Worm (Caenorhabditis elegans): ENCODE data around the gene Y82E9BR.17.

Gene Y82E9BR.17

ce11 chrIII:1401497-1401990 lies 54.0 kb downstream of the Y82E9BR.17 start, which contains the start of gene pals-19 (continued):
- no peak for TF ChIP-seq tag-97 (GFP tag; IDR thresholded peaks at IDR 0.05)
- no peak for TF ChIP-seq skn-1 (tag; optimal IDR thresholded peaks at IDR 0.05)
- no peak for TF ChIP-seq F26F4.8 (GFP tag; conservative IDR thresholded peaks at IDR 0.05)
- no peak for TF ChIP-seq arid-1 (GFP tag; conservative IDR thresholded peaks at IDR 0.05)
- no peak for TF ChIP-seq set-16 (GFP tag; IDR thresholded peaks at IDR 0.05)
- no peak for TF ChIP-seq lin-15B (tag; optimal IDR thresholded peaks at IDR 0.05)
- TF ChIP-seq hlh-30 (tag; optimal IDR thresholded peaks at IDR 0.05; ENCODE audit: insufficient read depth) = peak; percentile 14
- no peak for TF ChIP-seq ZK546.5 (tag; optimal IDR thresholded peaks at IDR 0.05)
- no peak for TF ChIP-seq D1046.2 (GFP tag; IDR thresholded peaks at IDR 0.05)
- peak; percentile 47; the same call in 1 of the 2 replicates for TF ChIP-seq dmd-6 (GFP tag; IDR thresholded peaks at IDR 0.05)
- TF ChIP-seq egl-27 (tag; optimal IDR thresholded peaks at IDR 0.05) = no peak
- no peak for TF ChIP-seq jun-1 (tag; optimal IDR thresholded peaks at IDR 0.05)
- no peak for TF ChIP-seq lin-39 (tag; optimal IDR thresholded peaks at IDR 0.05)
- TF ChIP-seq mdl-1 (tag; optimal IDR thresholded peaks at IDR 0.05) = peak in 1 of 2 experiments; percentile 34
- no peak for TF ChIP-seq dmd-8 (GFP tag; IDR thresholded peaks at IDR 0.05)
- no peak for TF ChIP-seq Y48G9A.11 (GFP tag; IDR thresholded peaks at IDR 0.05)
- TF ChIP-seq fkh-10 (GFP tag; optimal IDR thresholded peaks at IDR 0.05) = no peak
- TF ChIP-seq madf-5 (GFP tag; IDR thresholded peaks at IDR 0.05) = no peak
- TF ChIP-seq gei-8 (GFP tag; optimal IDR thresholded peaks at IDR 0.05) = no peak
- no peak for TF ChIP-seq nhr-11 (tag; optimal IDR thresholded peaks at IDR 0.05)
- no peak for TF ChIP-seq F37D6.2 (tag; optimal IDR thresholded peaks at IDR 0.05)
- no peak for TF ChIP-seq nhr-48 (tag; optimal IDR thresholded peaks at IDR 0.05)
- no peak for TF ChIP-seq cey-2 (tag; optimal IDR thresholded peaks at IDR 0.05; ENCODE audit: borderline replicate concordance, insufficient read depth)
- TF ChIP-seq dmd-9 (GFP tag; IDR thresholded peaks at IDR 0.05) = no peak
- TF ChIP-seq R02D3.7 (tag; optimal IDR thresholded peaks at IDR 0.05) = no peak
- peak; percentile 17 for TF ChIP-seq hlh-11 (tag; optimal IDR thresholded peaks at IDR 0.05)
- TF ChIP-seq lin-29 (GFP tag; IDR thresholded peaks at IDR 0.05) = no peak
- TF ChIP-seq Y105C5A.15 (GFP tag; IDR thresholded peaks at IDR 0.05) = no peak
- TF ChIP-seq nhr-28 (tag; optimal IDR thresholded peaks at IDR 0.05) = peak; percentile 85
- peak; percentile 97 for TF ChIP-seq pqm-1 (tag; optimal IDR thresholded peaks at IDR 0.05)

DNA sequence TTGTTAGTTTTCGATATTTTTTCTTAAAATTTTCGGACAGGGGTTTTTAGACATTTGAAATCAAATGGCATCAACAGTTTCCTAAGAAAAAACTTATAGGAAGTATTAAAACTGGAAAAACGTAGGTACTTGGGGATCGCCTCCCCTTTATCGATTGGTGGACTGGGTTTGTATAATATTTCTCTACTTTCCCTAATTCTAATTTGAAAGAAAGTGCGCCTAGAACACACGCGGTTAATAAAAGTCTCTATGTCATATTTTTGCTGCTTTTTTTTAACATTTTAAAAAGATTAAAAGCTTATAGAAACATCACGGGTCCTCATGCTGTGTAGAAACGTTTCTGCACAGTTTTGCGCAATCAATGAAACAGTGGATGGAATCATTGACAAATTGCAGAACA lies 55.9 kb downstream of the Y82E9BR.17 start, which contains the start of gene pals-16:
Gene pals-16, plus strand, starts transcription at position 301 of the 400 bp plus-strand sequence.
- TF ChIP-seq daf-16 (GFP tag; optimal IDR thresholded peaks at IDR 0.05) = no peak
- TF ChIP-seq daf-16 (tag; optimal IDR thresholded peaks at IDR 0.05) = no peak
- no peak for TF ChIP-seq pha-4 (GFP tag; IDR thresholded peaks at IDR 0.05)
- TF ChIP-seq pha-4 (tag; optimal IDR thresholded peaks at IDR 0.05) = no peak
- no peak for TF ChIP-seq saeg-2 (GFP tag; IDR thresholded peaks at IDR 0.05)
- no peak for TF ChIP-seq F10B5.3 (tag; optimal IDR thresholded peaks at IDR 0.05)
- no peak for TF ChIP-seq unc-130 (GFP tag; optimal IDR thresholded peaks at IDR 0.05)
- no peak for TF ChIP-seq dmd-8 (GFP tag; IDR thresholded peaks at IDR 0.05)
- no peak for TF ChIP-seq Y75B8A.6 (GFP tag; IDR thresholded peaks at IDR 0.05)

- no peak for TF ChIP-seq daf-16 (GFP tag; optimal IDR thresholded peaks at IDR 0.05)
- TF ChIP-seq daf-16 (tag; optimal IDR thresholded peaks at IDR 0.05) = peak; percentile 61
- peak; percentile 86 for TF ChIP-seq pqm-1 (tag; optimal IDR thresholded peaks at IDR 0.05)
- peak; percentile 64 for TF ChIP-seq nhr-28 (tag; optimal IDR thresholded peaks at IDR 0.05)
- TF ChIP-seq mxl-2 (GFP tag; conservative IDR thresholded peaks at IDR 0.05) = no peak
- TF ChIP-seq dmd-6 (GFP tag; IDR thresholded peaks at IDR 0.05) = peak; percentile 48
- peak; percentile 22 for TF ChIP-seq T20F7.1 (GFP tag; optimal IDR thresholded peaks at IDR 0.05)
- TF ChIP-seq nhr-41 (GFP tag; IDR thresholded peaks at IDR 0.05) = no peak
Measured at ce11 chrIII:1398183-1398582, 57.4 kb downstream of the Y82E9BR.17 start.
